Worm (Caenorhabditis elegans): ENCODE measurements around the gene sdz-1.

sdz-1 gene

ce11 chrIII:8696680-8697079 lies 3.5 kb downstream of the sdz-1 start (continued):
- TF ChIP-seq elt-2 (tag; optimal IDR thresholded peaks at IDR 0.05) = no peak
- no peak for TF ChIP-seq nhr-77 (tag; optimal IDR thresholded peaks at IDR 0.05)
- TF ChIP-seq jun-1 (tag; optimal IDR thresholded peaks at IDR 0.05) = no peak
- no peak for TF ChIP-seq nhr-237 (tag; optimal IDR thresholded peaks at IDR 0.05)
- no peak for TF ChIP-seq vab-15 (tag; optimal IDR thresholded peaks at IDR 0.05)
- TF ChIP-seq zip-4 (GFP tag; optimal IDR thresholded peaks at IDR 0.05) = no peak
- no peak for TF ChIP-seq dsc-1 (tag; optimal IDR thresholded peaks at IDR 0.05)
- no peak for TF ChIP-seq Y116A8C.19 (tag; optimal IDR thresholded peaks at IDR 0.05; ENCODE audit: borderline replicate concordance)
- peak; percentile 92 for TF ChIP-seq blmp-1 (tag; optimal IDR thresholded peaks at IDR 0.05)
- TF ChIP-seq hpl-2 (GFP tag; optimal IDR thresholded peaks at IDR 0.05) = no peak
- no peak for TF ChIP-seq ceh-8 (GFP tag; optimal IDR thresholded peaks at IDR 0.05)
- TF ChIP-seq tlp-1 (tag; optimal IDR thresholded peaks at IDR 0.05) = no peak

ce11 chrIII:8693322-8693721 lies 6.8 kb downstream of the sdz-1 start, which contains the start of gene B0303.7:
B0303.7 (plus strand) TSS chrIII:8693622.
- TF ChIP-seq zag-1 (tag; optimal IDR thresholded peaks at IDR 0.05) = no peak
- TF ChIP-seq unc-30 (tag; optimal IDR thresholded peaks at IDR 0.05) = no peak
- TF ChIP-seq snu-23 (GFP tag; optimal IDR thresholded peaks at IDR 0.05) = no peak
- no peak for TF ChIP-seq nhr-71 (tag; optimal IDR thresholded peaks at IDR 0.05)
- TF ChIP-seq pag-3 (tag; optimal IDR thresholded peaks at IDR 0.05; ENCODE audit: borderline replicate concordance, insufficient read depth) = no peak
- TF ChIP-seq ztf-11 (tag; optimal IDR thresholded peaks at IDR 0.05) = no peak

DNA sequence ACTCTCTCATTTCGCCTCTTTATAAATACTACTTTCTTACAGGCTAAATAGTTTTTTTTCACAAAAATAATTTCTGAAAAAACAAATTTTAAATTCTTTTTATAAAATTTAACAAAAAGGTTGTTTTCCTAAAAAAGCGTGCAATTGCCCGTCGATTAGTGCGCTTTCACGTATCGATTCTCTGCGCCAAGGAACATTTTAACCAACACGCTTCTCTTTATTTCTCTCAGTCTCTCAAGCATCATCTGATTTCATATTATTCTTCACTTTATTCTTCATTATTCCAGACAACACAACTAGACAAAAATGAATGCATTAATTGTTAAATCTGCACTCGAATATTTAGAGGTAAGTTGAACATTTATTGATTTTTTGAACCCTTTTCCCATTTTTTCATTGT lies 10.5 kb downstream of the sdz-1 start, which contains the start of gene B0303.4:
B0303.4 (plus strand) TSS at position 196 of the 400 bp plus-strand sequence.
- peak; percentile 20 for TF ChIP-seq nhr-90 (tag; optimal IDR thresholded peaks at IDR 0.05; ENCODE audit: poor library complexity)
- no peak for TF ChIP-seq aha-1 (tag; optimal IDR thresholded peaks at IDR 0.05)
- peak; percentile 74 for TF ChIP-seq snu-23 (GFP tag; optimal IDR thresholded peaks at IDR 0.05)
- TF ChIP-seq ceh-90 (tag; optimal IDR thresholded peaks at IDR 0.05) = no peak
- peak; percentile 38 for TF ChIP-seq lin-15B (tag; optimal IDR thresholded peaks at IDR 0.05)
- TF ChIP-seq dpl-1 (GFP tag; optimal IDR thresholded peaks at IDR 0.05) = peak; percentile 46 to 68 (median 51)
- no peak for TF ChIP-seq efl-3 (GFP tag; optimal IDR thresholded peaks at IDR 0.05)
- peak; percentile 68 to 76 for TF ChIP-seq lin-35 (GFP tag; optimal IDR thresholded peaks at IDR 0.05)
- no peak for TF ChIP-seq sox-4 (tag; optimal IDR thresholded peaks at IDR 0.05)
- TF ChIP-seq hlh-17 (GFP tag; optimal IDR thresholded peaks at IDR 0.05; ENCODE audit: borderline replicate concordance) = no peak
- no peak for TF ChIP-seq nhr-85 (tag)
- peak; percentile 55 for TF ChIP-seq swsn-7 (tag; optimal IDR thresholded peaks at IDR 0.05)
- peak; percentile 59 to 64 for TF ChIP-seq efl-1 (optimal IDR thresholded peaks at IDR 0.05)
- TF ChIP-seq efl-1 (GFP tag; optimal IDR thresholded peaks at IDR 0.05 in 1 of 2) = peak; percentile 55 to 63
- no peak for TF ChIP-seq unc-98 (GFP tag; IDR thresholded peaks at IDR 0.05)
- no peak for TF ChIP-seq tlp-1 (tag; optimal IDR thresholded peaks at IDR 0.05)
- no peak for TF ChIP-seq mab-9 (GFP tag; IDR thresholded peaks at IDR 0.05)
- no peak for TF ChIP-seq unc-62 (GFP tag; optimal IDR thresholded peaks at IDR 0.05)
- TF ChIP-seq xbp-1 (tag; optimal IDR thresholded peaks at IDR 0.05) = peak; percentile 34
- peak; percentile 72 for TF ChIP-seq nhr-71 (tag; optimal IDR thresholded peaks at IDR 0.05)
- TF ChIP-seq nhr-28 (tag; optimal IDR thresholded peaks at IDR 0.05) = no peak
- TF ChIP-seq nhr-20 (tag; optimal IDR thresholded peaks at IDR 0.05) = peak; percentile 52
- TF ChIP-seq lir-3 (tag; optimal IDR thresholded peaks at IDR 0.05; ENCODE audit: poor library complexity) = peak; percentile 38
- TF ChIP-seq vab-15 (tag; optimal IDR thresholded peaks at IDR 0.05) = no peak
- TF ChIP-seq fos-1 (tag; optimal IDR thresholded peaks at IDR 0.05) = no peak
- no peak for TF ChIP-seq sup-37 (GFP tag; optimal IDR thresholded peaks at IDR 0.05)
- TF ChIP-seq jun-1 (tag; optimal IDR thresholded peaks at IDR 0.05) = no peak
- TF ChIP-seq skn-1 (tag; optimal IDR thresholded peaks at IDR 0.05) = peak; percentile 53
- no peak for TF ChIP-seq irx-1 (tag; optimal IDR thresholded peaks at IDR 0.05)
- TF ChIP-seq nhr-77 (tag; optimal IDR thresholded peaks at IDR 0.05) = no peak
- TF ChIP-seq fkh-4 (tag; optimal IDR thresholded peaks at IDR 0.05; ENCODE audit: borderline replicate concordance) = no peak
- no peak for TF ChIP-seq grh-1 (GFP tag; IDR thresholded peaks at IDR 0.05)
- TF ChIP-seq pag-3 (tag; optimal IDR thresholded peaks at IDR 0.05; ENCODE audit: borderline replicate concordance, insufficient read depth) = peak; percentile 43
- TF ChIP-seq lsy-2 (tag; optimal IDR thresholded peaks at IDR 0.05) = peak; percentile 76
- no peak for TF ChIP-seq fkh-10 (GFP tag; optimal IDR thresholded peaks at IDR 0.05)
- peak; percentile 83 for TF ChIP-seq F16B12.6 (tag; optimal IDR thresholded peaks at IDR 0.05)
- TF ChIP-seq zip-4 (GFP tag; optimal IDR thresholded peaks at IDR 0.05) = no peak
- TF ChIP-seq ceh-63 (GFP tag; optimal IDR thresholded peaks at IDR 0.05) = no peak
- peak; percentile 48 for TF ChIP-seq unc-130 (tag; optimal IDR thresholded peaks at IDR 0.05)
